Worm (Caenorhabditis elegans) whole organism, L3 larva: Measurements from ENCODE around the gene K07C11.7.

ENCODE experiments used
- aly-2 ChIP-seq: fragments of 150-350 bp; optimal IDR thresholded peaks from 2 replicates; lab custom pipeline; 2014; ENCODE audit warnings: missing biosample characterization, missing genetic modification characterization
- elt-1 ChIP-seq: fragments of 150-350 bp; optimal IDR thresholded peaks from 2 replicates; lab custom pipeline; 2014; ENCODE audit warnings: missing biosample characterization, missing genetic modification characterization
- elt-2 ChIP-seq: sonication (generic microtip); optimal IDR thresholded peaks from 2 replicates; lab custom pipeline; 2016; ENCODE audit warnings: missing genetic modification reagents, mild to moderate bottlenecking, missing genetic modification characterization, missing compliant biosample characterization
- lin-39 ChIP-seq: fragments of 150-350 bp; optimal IDR thresholded peaks from 2 replicates; lab custom pipeline; 2018; ENCODE audit warnings: missing biosample characterization, missing genetic modification reagents, missing genetic modification characterization
- nhr-11 ChIP-seq: fragments of 150-350 bp; optimal IDR thresholded peaks from 2 replicates; lab custom pipeline; 2014; ENCODE audit warnings: missing biosample characterization, missing genetic modification characterization
- nhr-25 ChIP-seq: sonication (generic microtip); optimal IDR thresholded peaks from 2 replicates; lab custom pipeline; 2017; ENCODE audit warnings: missing biosample characterization, missing genetic modification characterization
- pqm-1 ChIP-seq: fragments of 150-350 bp; optimal IDR thresholded peaks from 2 replicates; lab custom pipeline; 2017; ENCODE audit warnings: missing biosample characterization, missing genetic modification characterization, inconsistent platforms
- snpc-4 ChIP-seq: fragments of 150-350 bp; optimal IDR thresholded peaks from 2 replicates; lab custom pipeline; 2014; ENCODE audit warnings: missing biosample characterization, missing genetic modification characterization
- ztf-11 ChIP-seq: fragments of 150-350 bp; optimal IDR thresholded peaks from 2 replicates; lab custom pipeline; 2014; ENCODE audit warnings: missing biosample characterization, missing genetic modification characterization
- ztf-4 ChIP-seq: fragments of 150-350 bp; optimal IDR thresholded peaks from 2 replicates; lab custom pipeline; 2014; ENCODE audit warnings: missing biosample characterization, missing genetic modification characterization

DNA sequence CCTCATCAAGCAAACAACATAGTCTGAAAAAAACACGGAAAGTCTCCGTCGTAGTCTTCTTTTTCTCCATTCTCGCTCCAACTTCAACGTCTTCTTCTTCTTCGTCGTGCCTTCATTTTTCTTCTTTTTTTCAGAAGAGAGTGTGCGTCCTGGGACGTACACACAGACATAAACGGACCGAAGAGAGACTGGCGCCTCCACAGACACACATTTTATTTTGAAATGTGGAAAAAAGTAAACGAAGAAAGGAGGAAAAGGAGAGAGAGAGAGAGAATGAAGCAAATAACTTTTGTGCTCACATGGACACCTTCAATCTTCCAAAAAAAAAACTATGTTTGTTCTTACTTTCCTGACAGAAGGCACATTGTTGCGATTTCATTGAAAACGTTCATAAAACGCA lies 1.4 kb upstream of the K07C11.7 start:
- TF ChIP-seq ztf-11 (tag; lab: Kevin White, UChicago) (no peak), snpc-4 (tag; lab: Kevin White, UChicago) (no peak), nhr-11 (no peak), ztf-4 (tag; lab: Kevin White, UChicago) (no peak), lin-39 (tag; lab: Kevin White, UChicago) (no peak), elt-1 (tag; lab: Kevin White, UChicago) (no peak), nhr-25 (tag; lab: Kevin White, UChicago) (no peak), aly-2 (tag; lab: Kevin White, UChicago) (no peak), pqm-1 (tag; lab: Kevin White, UChicago) (no peak), elt-2 (tag; lab: Kevin White, UChicago) (no peak)
